Fruit fly (Drosophila melanogaster) whole organism, larva: ENCODE measurements around the gene CG17781.

Experiments used
- noc ChIP-seq: fragments of 200-800 bp; sonication (Bioruptor generic); optimal IDR thresholded peaks from 3 replicates; lab custom pipeline; 2019; ENCODE audit warnings: missing biosample characterization, mild to moderate bottlenecking, missing genetic modification characterization, moderate library complexity

Gene CG17781

dm6 chr3R:24375561-24375960 lies at the start of gene CG17781:
TSS of gene CG17781 (minus strand) at chr3R:24375661.
- TF ChIP-seq noc: no peak

- TF ChIP-seq noc: no peak
Observed at dm6 chr3R:24392207-24392939, 16.9 kb upstream of the CG17781 start, which contains the start of gene CG13616. TSS of gene CG13616 (plus strand) at chr3R:24392889.

DNA sequence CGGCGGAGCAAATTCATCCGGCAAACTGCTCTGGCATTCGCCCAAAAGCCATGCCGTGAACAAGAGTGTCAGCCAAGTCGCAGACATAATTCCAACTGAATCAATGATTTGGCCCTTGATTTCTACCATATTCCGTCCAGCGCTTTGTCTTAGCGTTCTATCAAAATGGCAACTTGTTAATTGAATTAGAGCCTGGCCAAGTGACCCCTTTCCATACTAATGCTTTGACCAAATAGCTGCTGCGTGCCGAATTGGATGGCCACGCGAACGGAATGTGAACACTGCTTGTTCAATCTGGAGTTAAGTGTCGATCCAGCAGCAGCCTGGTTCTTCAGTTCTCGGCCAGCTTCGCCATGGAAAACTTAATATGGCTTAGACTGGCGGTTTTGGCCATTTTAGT lies 14.8 kb upstream of the CG17781 start, which contains the start of the genes CG5768 and CG13615:
Gene CG5768, minus strand, starts transcription at position 101 of the 400 bp plus-strand sequence.
Gene CG13615, plus strand, starts transcription at position 280 of the 400 bp plus-strand sequence.
- no peak for TF ChIP-seq noc

dm6 chr3R:24386434-24386833 lies 11.0 kb upstream of the CG17781 start:
- TF ChIP-seq noc: no peak

DNA sequence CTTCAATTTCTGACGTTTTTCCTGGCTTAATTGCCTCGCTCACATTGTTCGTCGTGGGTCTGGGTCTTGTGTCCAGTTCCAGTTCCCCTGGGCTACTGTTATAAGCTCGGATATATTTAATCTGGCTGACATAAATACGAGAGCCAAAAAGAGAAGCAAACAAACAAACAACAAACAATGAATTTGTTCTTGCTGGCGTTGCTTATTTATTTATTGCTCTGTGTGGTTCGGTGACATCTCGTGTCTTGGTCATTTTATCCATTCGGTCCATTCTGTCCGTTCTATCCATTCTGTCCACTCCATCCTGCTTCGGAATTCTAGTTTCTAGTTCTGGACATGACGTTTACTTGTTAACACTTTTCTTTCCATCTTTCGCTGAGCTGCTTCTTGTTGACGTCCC lies 9.5 kb upstream of the CG17781 start, which contains the start of gene CG17780:
Gene CG17780, minus strand, starts transcription at position 101 of the 400 bp plus-strand sequence.
- TF ChIP-seq noc: no peak

- no peak for TF ChIP-seq noc
Observed at dm6 chr3R:24376565-24376964, 1.1 kb upstream of the CG17781 start, which contains the start of gene CG33342. TSS of gene CG33342 (plus strand) at chr3R:24376865.

dm6 chr3R:24372662-24373061 lies 2.8 kb downstream of the CG17781 start, which contains the start of gene CG17782:
TSS of gene CG17782 (minus strand) at chr3R:24372762.
- TF ChIP-seq noc: no peak

DNA sequence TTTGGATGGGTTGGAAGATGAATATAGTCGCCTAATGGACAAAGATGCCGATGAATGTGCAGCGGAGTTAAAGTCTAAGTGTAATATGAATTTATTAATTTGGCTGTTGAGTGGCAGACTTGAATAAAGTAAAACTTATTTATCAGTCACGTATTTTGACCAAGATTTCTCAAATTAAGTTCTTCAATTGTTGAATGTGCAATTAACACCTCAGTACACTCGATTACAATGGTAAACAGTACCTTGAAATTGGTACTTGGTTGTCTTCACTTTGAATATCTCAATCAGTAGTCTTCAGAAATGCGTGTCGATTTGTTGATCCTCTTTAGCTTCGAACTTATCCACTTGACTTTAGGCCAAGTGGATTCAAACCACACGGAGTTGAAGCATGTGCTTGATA lies 6.2 kb downstream of the CG17781 start, which contains the start of gene CG13614:
Gene CG13614, plus strand, starts transcription at position 301 of the 400 bp plus-strand sequence.
- no peak for TF ChIP-seq noc

dm6 chr3R:24368064-24368463 lies 7.4 kb downstream of the CG17781 start, which contains the start of the genes CG42812 and CG33341:
TSS of gene CG42812 (minus strand) at chr3R:24368164.
TSS of gene CG33341 (plus strand) at chr3R:24368358.
- TF ChIP-seq noc: no peak

DNA sequence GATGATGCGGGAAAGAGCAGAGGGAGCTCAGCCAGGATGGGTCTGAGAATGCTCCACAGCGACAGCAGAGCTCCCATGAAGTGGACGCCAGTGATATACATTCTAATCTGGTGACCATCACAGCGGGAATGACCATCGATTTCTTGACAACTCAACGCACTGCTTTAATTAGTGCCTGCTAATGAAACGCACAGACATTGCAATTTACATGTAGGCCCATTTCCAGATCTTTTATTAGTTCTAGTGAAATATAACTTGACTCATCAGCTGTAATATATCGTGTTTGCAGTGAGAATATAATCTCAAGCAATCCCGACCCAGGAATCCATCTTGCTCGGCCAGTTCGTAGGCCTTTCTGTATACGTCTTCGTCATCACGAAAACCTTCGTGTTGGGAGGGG lies 8.3 kb downstream of the CG17781 start, which contains the start of gene CG42811:
Gene CG42811, minus strand, starts transcription at position 101 of the 400 bp plus-strand sequence.
- no peak for TF ChIP-seq noc

- no peak for TF ChIP-seq noc
Observed at dm6 chr3R:24364880-24365604, 10.4 kb downstream of the CG17781 start, which contains the start of the genes CG17784 and CG13613. TSS of gene CG17784 (minus strand) at chr3R:24364980. TSS of gene CG13613 (plus strand) at chr3R:24365554.

DNA sequence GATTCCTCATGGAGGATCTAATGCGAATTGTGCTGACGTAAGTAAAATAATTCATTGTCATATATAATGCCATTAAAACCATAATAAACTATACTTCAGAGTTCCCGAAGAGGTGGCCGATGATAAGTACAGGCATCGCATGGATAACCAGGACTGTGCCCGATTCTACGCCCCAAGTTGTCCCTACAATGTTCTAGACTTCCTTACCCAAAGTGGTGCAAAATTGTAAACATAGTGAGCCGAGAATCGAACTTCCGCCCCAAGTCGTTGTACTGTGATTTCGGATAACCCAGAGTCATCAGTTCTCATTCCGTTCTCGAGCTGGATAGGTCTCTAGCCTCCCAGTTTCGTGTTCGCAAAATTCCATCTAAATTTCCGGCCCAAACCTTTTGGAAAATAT lies 12.6 kb downstream of the CG17781 start, which contains the start of gene CG33340:
Gene CG33340, plus strand, starts transcription at position 301 of the 400 bp plus-strand sequence.
- no peak for TF ChIP-seq noc

dm6 chr3R:24361583-24361982 lies 13.9 kb downstream of the CG17781 start, which contains the start of the genes CG5762 and CG33339:
TSS of gene CG5762 (minus strand) at chr3R:24361683.
TSS of gene CG33339 (plus strand) at chr3R:24361847.
- TF ChIP-seq noc: no peak

dm6 chr3R:24359957-24360356 lies 15.5 kb downstream of the CG17781 start, which contains the start of gene CG18528:
TSS of gene CG18528 (minus strand) at chr3R:24360144.
- no peak for TF ChIP-seq noc

DNA sequence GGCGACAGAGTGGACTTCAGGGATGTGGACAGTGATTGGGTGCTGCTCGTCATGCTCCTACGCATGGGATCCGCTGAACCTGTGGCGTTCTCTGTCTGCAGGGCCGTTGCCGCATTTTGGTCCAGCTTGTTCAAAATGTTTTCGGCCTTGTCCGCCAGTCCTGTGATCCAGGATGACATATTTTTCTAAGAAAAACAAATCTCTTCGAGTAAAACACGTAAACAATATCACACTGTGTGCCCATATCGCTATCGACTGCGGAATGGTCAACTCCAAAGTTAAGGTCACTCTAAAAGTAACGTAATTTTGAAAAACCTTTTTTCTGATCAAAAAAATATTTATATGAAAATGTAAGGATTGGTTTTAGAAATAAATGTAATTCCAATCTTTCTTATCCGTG lies 17.8 kb downstream of the CG17781 start, which contains the start of gene Golgin84:
Gene Golgin84, minus strand, starts transcription at position 241 of the 400 bp plus-strand sequence.
- no peak for TF ChIP-seq noc

- TF ChIP-seq noc: no peak
Observed at dm6 chr3R:24353448-24353847, 22.0 kb downstream of the CG17781 start.
